Fruit fly (Drosophila melanogaster) whole organism, wandering third instar larva: ENCODE data around the gene atk.

Experiments
- Abd-B ChIP-seq: fragments of >200 bp; optimal IDR thresholded peaks from 2 replicates; lab custom pipeline; 2017; ENCODE audit warnings: missing biosample characterization, missing genetic modification characterization
- CG32264 ChIP-seq: fragments of 200-800 bp; sonication (Bioruptor generic); optimal IDR thresholded peaks from 2 replicates; lab custom pipeline; 2016; ENCODE audit warnings: missing biosample characterization, missing genetic modification characterization
- CG9705 ChIP-seq: fragments of 200-800 bp; sonication (Bioruptor generic); optimal IDR thresholded peaks from 2 replicates; lab custom pipeline; 2018; ENCODE audit warnings: missing biosample characterization, mild to moderate bottlenecking, missing genetic modification characterization
- CrebA ChIP-seq: fragments of 200-800 bp; sonication (Bioruptor generic); optimal IDR thresholded peaks from 2 replicates; lab custom pipeline; 2016; ENCODE audit warnings: missing biosample characterization, mild to moderate bottlenecking, missing genetic modification characterization, borderline replicate concordance
- Dfd ChIP-seq: fragments of >200 bp; optimal IDR thresholded peaks from 2 replicates; lab custom pipeline; 2017; ENCODE audit warnings: missing biosample characterization, missing genetic modification characterization
- Dif ChIP-seq: fragments of 200-275, 200-300 bp; sonication (Bioruptor generic); optimal IDR thresholded peaks from 2 replicates; lab custom pipeline; 2018; ENCODE audit warnings: missing biosample characterization, missing genetic modification characterization; ENCODE audit not compliant: partially characterized antibody
- GATAd ChIP-seq: sonication (Bioruptor generic); optimal IDR thresholded peaks from 2 replicates; lab custom pipeline; 2016; ENCODE audit warnings: missing biosample characterization, missing genetic modification characterization
- HLH106 ChIP-seq: fragments of 200-800 bp; optimal IDR thresholded peaks from 3 replicates; lab custom pipeline; 2019; ENCODE audit warnings: missing biosample characterization, mild to moderate bottlenecking, missing genetic modification characterization, moderate library complexity
- Hnf4 ChIP-seq: fragments of 200-800 bp; sonication (Bioruptor generic); optimal IDR thresholded peaks from 2 replicates; lab custom pipeline; 2016; ENCODE audit warnings: missing biosample characterization, mild to moderate bottlenecking, missing genetic modification characterization
- Hr78 ChIP-seq: fragments of >200 bp; optimal IDR thresholded peaks from 2 replicates; lab custom pipeline; 2017; ENCODE audit warnings: missing biosample characterization, missing genetic modification characterization
- Hr83 ChIP-seq: fragments of 200-300 bp; sonication (Bioruptor generic); optimal IDR thresholded peaks from 2 replicates; lab custom pipeline; 2016; ENCODE audit warnings: missing biosample characterization, mild to moderate bottlenecking, missing genetic modification characterization, moderate library complexity; ENCODE audit not compliant: poor library complexity, severe bottlenecking
- Jra ChIP-seq: sonication (Bioruptor generic); optimal IDR thresholded peaks from 2 replicates; lab custom pipeline; 2016; ENCODE audit warnings: missing biosample characterization, missing genetic modification characterization
- Mio ChIP-seq: sonication (Bioruptor generic); optimal IDR thresholded peaks from 2 replicates; lab custom pipeline; 2016; ENCODE audit warnings: missing biosample characterization, missing genetic modification characterization
- Myc ChIP-seq: fragments of >200 bp; optimal IDR thresholded peaks from 2 replicates; lab custom pipeline; 2017
- N ChIP-seq: fragments of >200 bp; optimal IDR thresholded peaks from 2 replicates; lab custom pipeline; 2018; ENCODE audit warnings: missing biosample characterization, missing external identifiers, missing genetic modification characterization
- OdsH ChIP-seq: fragments of 200-800 bp; sonication (Bioruptor generic); optimal IDR thresholded peaks from 2 replicates; lab custom pipeline; 2016; ENCODE audit warnings: missing biosample characterization, mild to moderate bottlenecking, missing genetic modification characterization
- Rel ChIP-seq, 2 experiments: fragments of 200-800 bp; sonication (Bioruptor generic) in 1 of 2; optimal IDR thresholded peaks; 2 replicates in 1 of 2; 3 replicates in 1 of 2; lab custom pipeline; 2016 to 2019; ENCODE audit warnings: mild to moderate bottlenecking in 2 of 2, missing biosample characterization in 2 of 2, missing genetic modification characterization in 2 of 2, moderate library complexity in 1 of 2
- Sp1 ChIP-seq: fragments of 200-800 bp; sonication (Bioruptor generic); optimal IDR thresholded peaks from 3 replicates; lab custom pipeline; 2019; ENCODE audit warnings: missing biosample characterization, mild to moderate bottlenecking, missing genetic modification characterization, moderate library complexity
- Vsx2 ChIP-seq: fragments of 200-300, 225-300 bp; sonication (Bioruptor generic); optimal IDR thresholded peaks from 2 replicates; lab custom pipeline; 2018; ENCODE audit warnings: missing biosample characterization, missing genetic modification characterization; ENCODE audit not compliant: partially characterized antibody
- br ChIP-seq: fragments of 200-800 bp; sonication (Bioruptor generic); optimal IDR thresholded peaks from 2 replicates; lab custom pipeline; 2016; ENCODE audit warnings: missing biosample characterization, missing genetic modification characterization
- brk ChIP-seq: fragments of 200-800 bp; sonication (Bioruptor generic); optimal IDR thresholded peaks from 2 replicates; lab custom pipeline; 2016; ENCODE audit warnings: missing biosample characterization, mild to moderate bottlenecking, missing genetic modification characterization
- dl ChIP-seq, 2 experiments: fragments of 175-275, 200-275 bp in 1 of 2; fragments of 200-275 bp in 1 of 2; sonication (Bioruptor generic); optimal IDR thresholded peaks; lab custom pipeline; 2018; ENCODE audit warnings: mild to moderate bottlenecking in 2 of 2, missing biosample characterization in 2 of 2, missing genetic modification characterization in 2 of 2, moderate library complexity in 2 of 2; ENCODE audit not compliant: partially characterized antibody in 2 of 2, insufficient read depth in 1 of 2
- dmrt93B ChIP-seq: fragments of 200-800 bp; sonication (Bioruptor generic); optimal IDR thresholded peaks from 2 replicates; lab custom pipeline; 2018; ENCODE audit warnings: missing biosample characterization, mild to moderate bottlenecking, missing genetic modification characterization
- dsf ChIP-seq: sonication (Bioruptor generic); optimal IDR thresholded peaks from 2 replicates; lab custom pipeline; 2016; ENCODE audit warnings: missing biosample characterization, missing genetic modification characterization, borderline replicate concordance
- ey ChIP-seq: fragments of 200-800 bp; sonication (Bioruptor generic); optimal IDR thresholded peaks from 2 replicates; lab custom pipeline; 2016; ENCODE audit warnings: missing biosample characterization, missing genetic modification characterization
- foxo ChIP-seq, 2 experiments: fragments of 200-800 bp; sonication (Bioruptor generic); optimal IDR thresholded peaks; 2 replicates in 1 of 2; 3 replicates in 1 of 2; lab custom pipeline; 2016 to 2017; ENCODE audit warnings: missing biosample characterization in 2 of 2, missing genetic modification characterization in 2 of 2
- fru ChIP-seq: fragments of 200-800 bp; sonication (Bioruptor generic); optimal IDR thresholded peaks from 3 replicates; lab custom pipeline; 2016; ENCODE audit warnings: missing biosample characterization, mild to moderate bottlenecking, missing genetic modification characterization
- h ChIP-seq: fragments of 200-800 bp; sonication (Bioruptor generic); optimal IDR thresholded peaks from 3 replicates; lab custom pipeline; 2016; ENCODE audit warnings: missing biosample characterization, mild to moderate bottlenecking, missing genetic modification characterization
- lola ChIP-seq: fragments of >200 bp; optimal IDR thresholded peaks from 2 replicates; lab custom pipeline; 2017; ENCODE audit warnings: missing biosample characterization, missing genetic modification characterization
- pan ChIP-seq: fragments of >200 bp; optimal IDR thresholded peaks from 2 replicates; lab custom pipeline; 2017
- psq ChIP-seq: fragments of 200-800 bp; sonication (Bioruptor generic); optimal IDR thresholded peaks from 3 replicates; lab custom pipeline; 2017; ENCODE audit warnings: missing biosample characterization, mild to moderate bottlenecking, missing genetic modification characterization, moderate library complexity
- rgr ChIP-seq: fragments of 200-800 bp; sonication (Bioruptor generic); optimal IDR thresholded peaks from 3 replicates; lab custom pipeline; 2016; ENCODE audit warnings: missing biosample characterization, mild to moderate bottlenecking, missing genetic modification characterization
- sage ChIP-seq: fragments of 200-800 bp; sonication (Bioruptor generic); optimal IDR thresholded peaks from 2 replicates; lab custom pipeline; 2016; ENCODE audit warnings: missing biosample characterization, mild to moderate bottlenecking, missing genetic modification characterization
- sv ChIP-seq: fragments of 200-800 bp; sonication (Bioruptor generic); optimal IDR thresholded peaks from 3 replicates; lab custom pipeline; 2016; ENCODE audit warnings: missing biosample characterization, missing genetic modification characterization
- tai ChIP-seq: sonication (Bioruptor generic); optimal IDR thresholded peaks from 2 replicates; lab custom pipeline; 2016; ENCODE audit warnings: missing biosample characterization, missing genetic modification characterization
- woc ChIP-seq: sonication (Bioruptor generic); optimal IDR thresholded peaks from 2 replicates; lab custom pipeline; 2016; ENCODE audit warnings: missing biosample characterization, mild to moderate bottlenecking, missing genetic modification characterization

atk gene

dm6 chr3L:20464677-20465076 is at the start of gene atk:
TSS of gene atk (minus strand) at chr3L:20464862.
- no peak for TF ChIP-seq CG32264
- TF ChIP-seq dsf (GFP tag; lab: Kevin White, UChicago) = no peak
- no peak for TF ChIP-seq foxo (GFP tag; optimal IDR thresholded peaks at IDR 0.05; lab: Kevin White, UChicago)
- no peak for TF ChIP-seq br (GFP tag; lab: Kevin White, UChicago)
- no peak for TF ChIP-seq Hr78 (GFP tag; lab: Kevin White, UChicago)
- TF ChIP-seq Dif = no peak
- no peak for TF ChIP-seq psq (GFP tag; lab: Kevin White, UChicago)
- no peak for TF ChIP-seq sv (GFP tag; lab: Kevin White, UChicago)
- TF ChIP-seq Myc (lab: Kevin White, UChicago) = no peak
- TF ChIP-seq CG9705 = no peak
- no peak for TF ChIP-seq Abd-B (GFP tag; lab: Kevin White, UChicago)

- TF ChIP-seq Rel (GFP tag; optimal IDR thresholded peaks at IDR 0.05; lab: Kevin White, UChicago) (no peak), Rel (tag; optimal IDR thresholded peaks at IDR 0.05; lab: Kevin White, UChicago) (peak; percentile 97), Myc (lab: Kevin White, UChicago) (no peak), dl (GFP tag; optimal IDR thresholded peaks at IDR 0.05; lab: Kevin White, UChicago; ENCODE audit: insufficient read depth in 1 of 2, partially characterized antibody in 2 of 2) (no peak)
These were observed 49.4 kb upstream of the atk start for dm6 chr3L:20514101-20514500.

dm6 chr3L:20511499-20512108 is 46.9 kb upstream of the atk start:
- TF ChIP-seq Myc (lab: Kevin White, UChicago) (no peak), Abd-B (GFP tag; lab: Kevin White, UChicago) (no peak), CG32264 (no peak), GATAd (GFP tag; lab: Kevin White, UChicago) (no peak), Dfd (GFP tag; lab: Kevin White, UChicago) (no peak), Rel (GFP tag; optimal IDR thresholded peaks at IDR 0.05; lab: Kevin White, UChicago) (no peak), Rel (tag; optimal IDR thresholded peaks at IDR 0.05; lab: Kevin White, UChicago) (no peak), Dif (no peak), OdsH (no peak), Jra (GFP tag; lab: Kevin White, UChicago) (no peak), CrebA (GFP tag; lab: Kevin White, UChicago) (no peak), tai (no peak), ey (no peak), dsf (GFP tag; lab: Kevin White, UChicago) (no peak), h (GFP tag; lab: Kevin White, UChicago) (no peak), Vsx2 (GFP tag; lab: Kevin White, UChicago) (no peak)

dm6 chr3L:20509121-20509934 is 44.7 kb upstream of the atk start:
- TF ChIP-seq N = no peak
- peak; percentile 31 for TF ChIP-seq Rel (GFP tag; optimal IDR thresholded peaks at IDR 0.05; lab: Kevin White, UChicago)
- TF ChIP-seq Rel (tag; optimal IDR thresholded peaks at IDR 0.05; lab: Kevin White, UChicago) = peak; percentile 21
- no peak for TF ChIP-seq Mio (GFP tag; lab: Kevin White, UChicago)
- TF ChIP-seq Hnf4 (GFP tag; lab: Kevin White, UChicago) = peak; percentile 60
- peak in 1 of 2 experiments; percentile 60 for TF ChIP-seq dl (GFP tag; optimal IDR thresholded peaks at IDR 0.05; lab: Kevin White, UChicago; ENCODE audit: insufficient read depth in 1 of 2, partially characterized antibody in 2 of 2)
- no peak for TF ChIP-seq Abd-B (GFP tag; lab: Kevin White, UChicago)
- TF ChIP-seq woc (GFP tag; lab: Kevin White, UChicago) = peak; percentile 96
- TF ChIP-seq psq (GFP tag; lab: Kevin White, UChicago) = peak; percentile 89
- TF ChIP-seq foxo (GFP tag; optimal IDR thresholded peaks at IDR 0.05; lab: Kevin White, UChicago) = peak in 1 of 2 experiments; percentile 86
- peak; percentile 51 for TF ChIP-seq Dif
- peak; percentile 87 for TF ChIP-seq fru
- TF ChIP-seq CG32264 = peak; percentile 49
- peak; percentile 61 for TF ChIP-seq dmrt93B (GFP tag; lab: Kevin White, UChicago)
- peak; percentile 81 for TF ChIP-seq OdsH
- TF ChIP-seq sage (GFP tag; lab: Kevin White, UChicago) = peak; percentile 18
- peak; percentile 23 for TF ChIP-seq brk (GFP tag; lab: Kevin White, UChicago)
- no peak for TF ChIP-seq pan (lab: Kevin White, UChicago)
- TF ChIP-seq tai = peak; percentile 69
- TF ChIP-seq ey = peak; percentile 85
- TF ChIP-seq lola (GFP tag; lab: Kevin White, UChicago) = no peak
- TF ChIP-seq CG9705 = peak; percentile 63
- TF ChIP-seq h (GFP tag; lab: Kevin White, UChicago) = peak; percentile 83
- TF ChIP-seq Dfd (GFP tag; lab: Kevin White, UChicago) = no peak
- no peak for TF ChIP-seq Hr78 (GFP tag; lab: Kevin White, UChicago)
- TF ChIP-seq Jra (GFP tag; lab: Kevin White, UChicago) = peak; percentile 67
- TF ChIP-seq br (GFP tag; lab: Kevin White, UChicago) = peak; percentile 83
- TF ChIP-seq CrebA (GFP tag; lab: Kevin White, UChicago) = no peak
- TF ChIP-seq Hr83 (GFP tag; lab: Kevin White, UChicago) = no peak
- TF ChIP-seq rgr (GFP tag; lab: Kevin White, UChicago) = peak; percentile 75
- TF ChIP-seq Sp1 = peak; percentile 87
- no peak for TF ChIP-seq dsf (GFP tag; lab: Kevin White, UChicago)
- peak; percentile 70 for TF ChIP-seq sv (GFP tag; lab: Kevin White, UChicago)
- TF ChIP-seq HLH106 (tag; lab: Kevin White, UChicago) = peak; percentile 77
